Worm (Caenorhabditis elegans): ENCODE data around the gene klf-2.

- no peak for TF ChIP-seq elt-1 (tag; optimal IDR thresholded peaks at IDR 0.05)
- TF ChIP-seq aly-2 (tag; optimal IDR thresholded peaks at IDR 0.05), result no peak
- TF ChIP-seq nhr-11 (tag; optimal IDR thresholded peaks at IDR 0.05), result no peak
- no peak for TF ChIP-seq ceh-16 (tag; optimal IDR thresholded peaks at IDR 0.05)
Measured at ce11 chrV:20651923-20652322, 33.6 kb upstream of the klf-2 start.
